Worm (Caenorhabditis elegans) whole organism, young adult: ENCODE results near the gene htrl-1.

ENCODE experiments used
- B0019.2 ChIP-seq: fragments of 200-800 bp; sonication (Bioruptor generic); conservative IDR thresholded peaks from 2 replicates; pipeline ENCODE4 v1.3.6; 2022; ENCODE audit warnings: missing genetic modification reagents, missing genetic modification characterization, missing compliant biosample characterization
- F33H1.4 ChIP-seq: fragments of 200-800 bp; sonication (Bioruptor generic); IDR thresholded peaks from 2 replicates; pipeline ENCODE4 v1.3.6; 2022; ENCODE audit warnings: missing genetic modification reagents, missing genetic modification characterization, missing compliant biosample characterization
- F39B2.1 ChIP-seq: fragments of 200-800 bp; sonication (Bioruptor generic); IDR thresholded peaks from 2 replicates; pipeline ENCODE4 v1.3.6; 2022; ENCODE audit warnings: missing genetic modification reagents, missing genetic modification characterization, missing compliant biosample characterization
- F49E8.2 ChIP-seq: sonication (generic microtip); optimal IDR thresholded peaks from 3 replicates; lab custom pipeline; 2017; ENCODE audit warnings: missing genetic modification characterization, mild to moderate bottlenecking, missing compliant biosample characterization, antibody characterized with exemption, moderate library complexity; ENCODE audit not compliant: insufficient read depth
- F57A8.1 ChIP-seq: fragments of 200-800 bp; sonication (Bioruptor generic); optimal IDR thresholded peaks from 2 replicates; lab custom pipeline; 2018; ENCODE audit warnings: mild to moderate bottlenecking, missing genetic modification characterization, moderate library complexity, missing compliant biosample characterization
- F57C9.4 ChIP-seq: sonication (generic microtip); optimal IDR thresholded peaks from 2 replicates; lab custom pipeline; 2017; ENCODE audit warnings: mild to moderate bottlenecking, missing genetic modification characterization, missing compliant biosample characterization
- K11D2.4 ChIP-seq: fragments of 200-800 bp; sonication (Bioruptor generic); IDR thresholded peaks from 2 replicates; pipeline ENCODE4 v1.3.6; 2022; ENCODE audit warnings: missing genetic modification reagents, missing genetic modification characterization, missing compliant biosample characterization
- K12H6.12 ChIP-seq: fragments of 200-800 bp; sonication (Bioruptor generic); optimal IDR thresholded peaks from 2 replicates; lab custom pipeline; 2018; ENCODE audit warnings: mild to moderate bottlenecking, missing genetic modification characterization, missing compliant biosample characterization
- Y53F4B.3 ChIP-seq: fragments of 200-800 bp; sonication (Bioruptor generic); IDR thresholded peaks from 2 replicates; pipeline ENCODE4 v1.3.6; 2022; ENCODE audit warnings: missing genetic modification reagents, missing genetic modification characterization, missing compliant biosample characterization
- Y67H2A.10 ChIP-seq: fragments of 200-800 bp; sonication (Bioruptor generic); conservative IDR thresholded peaks from 2 replicates; pipeline ENCODE4 v1.3.6; 2022; ENCODE audit warnings: missing genetic modification reagents, missing genetic modification characterization, missing compliant biosample characterization
- Y79H2A.3 ChIP-seq: fragments of 200-800 bp; sonication (Bioruptor generic); conservative IDR thresholded peaks from 2 replicates; pipeline ENCODE4 v1.3.6; 2022; ENCODE audit warnings: missing genetic modification reagents, missing genetic modification characterization, missing compliant biosample characterization
- ZK185.1 ChIP-seq: sonication (generic microtip); optimal IDR thresholded peaks from 2 replicates; lab custom pipeline; 2016; ENCODE audit warnings: mild to moderate bottlenecking, missing genetic modification characterization, missing compliant biosample characterization; ENCODE audit not compliant: poor library complexity, severe bottlenecking
- aptf-3 ChIP-seq: fragments of 200-800 bp; sonication (Bioruptor generic); IDR thresholded peaks from 2 replicates; pipeline ENCODE4 v1.3.6; 2022; ENCODE audit warnings: missing genetic modification characterization, missing compliant biosample characterization
- attf-6 ChIP-seq: fragments of 200-800 bp; sonication (Bioruptor generic); IDR thresholded peaks from 2 replicates; pipeline ENCODE4 v1.3.6; 2022; ENCODE audit warnings: missing genetic modification reagents, missing genetic modification characterization, missing compliant biosample characterization
- ccch-3 ChIP-seq: fragments of 200-800 bp; sonication (Bioruptor generic); optimal IDR thresholded peaks from 2 replicates; lab custom pipeline; 2018; ENCODE audit warnings: mild to moderate bottlenecking, missing genetic modification characterization, missing compliant biosample characterization
- ceh-27 ChIP-seq: fragments of 200-800 bp; sonication (Bioruptor generic); optimal IDR thresholded peaks from 2 replicates; lab custom pipeline; 2018; ENCODE audit warnings: mild to moderate bottlenecking, missing genetic modification characterization, moderate library complexity, missing compliant biosample characterization
- ceh-40 ChIP-seq: fragments of 200-800 bp; sonication (Bioruptor generic); IDR thresholded peaks from 2 replicates; pipeline ENCODE4 v1.3.6; 2022; ENCODE audit warnings: missing genetic modification characterization, missing compliant biosample characterization
- ceh-58 ChIP-seq: fragments of 200-800 bp; sonication (Bioruptor generic); IDR thresholded peaks from 2 replicates; pipeline ENCODE4 v1.3.6; 2022; ENCODE audit warnings: missing genetic modification characterization, missing compliant biosample characterization
- ceh-91 ChIP-seq: fragments of 200-800 bp; sonication (Bioruptor generic); IDR thresholded peaks from 2 replicates; pipeline ENCODE4 v1.3.6; 2022; ENCODE audit warnings: missing genetic modification reagents, missing genetic modification characterization, missing compliant biosample characterization
- chd-7 ChIP-seq: sonication (generic microtip); optimal IDR thresholded peaks from 2 replicates; lab custom pipeline; 2016; ENCODE audit warnings: mild to moderate bottlenecking, missing genetic modification characterization, moderate library complexity, missing compliant biosample characterization
- dpl-1 ChIP-seq: fragments of 150-350 bp; optimal IDR thresholded peaks from 2 replicates; lab custom pipeline; 2014; ENCODE audit warnings: missing biosample characterization, missing genetic modification reagents, missing genetic modification characterization
- efl-1 ChIP-seq: fragments of 150-350 bp; optimal IDR thresholded peaks from 2 replicates; lab custom pipeline; 2014; ENCODE audit warnings: missing biosample characterization, missing genetic modification reagents, missing genetic modification characterization
- ets-4 ChIP-seq: fragments of 200-800 bp; sonication (Bioruptor generic); optimal IDR thresholded peaks from 2 replicates; lab custom pipeline; 2018; ENCODE audit warnings: mild to moderate bottlenecking, missing genetic modification characterization, missing compliant biosample characterization
- hmg-1.2 ChIP-seq: fragments of 200-800 bp; sonication (Bioruptor generic); IDR thresholded peaks from 2 replicates; pipeline ENCODE4 v1.3.6; 2022; ENCODE audit warnings: missing genetic modification reagents, missing genetic modification characterization, missing compliant biosample characterization
- hmg-20 ChIP-seq: fragments of 200-800 bp; sonication (Bioruptor generic); IDR thresholded peaks from 2 replicates; pipeline ENCODE4 v1.3.6; 2022; ENCODE audit warnings: missing genetic modification reagents, missing genetic modification characterization, missing compliant biosample characterization
- lag-1 ChIP-seq: fragments of 200-800 bp; sonication (Bioruptor generic); IDR thresholded peaks from 2 replicates; pipeline ENCODE4 v1.3.6; 2022; ENCODE audit warnings: missing genetic modification reagents, missing genetic modification characterization, missing compliant biosample characterization
- let-526 ChIP-seq: fragments of 200-800 bp; sonication (Bioruptor generic); IDR thresholded peaks from 2 replicates; pipeline ENCODE4 v1.3.6; 2022; ENCODE audit warnings: missing genetic modification reagents, missing genetic modification characterization, missing compliant biosample characterization
- let-607 ChIP-seq, 2 experiments: fragments of 200-800 bp in 1 of 2; sonication (Bioruptor generic) in 1 of 2; sonication (generic microtip) in 1 of 2; optimal IDR thresholded peaks; 2 replicates each; lab custom pipeline; 2016 to 2018; ENCODE audit warnings: mild to moderate bottlenecking in 2 of 2, missing compliant biosample characterization in 2 of 2, missing genetic modification characterization in 2 of 2, moderate library complexity in 2 of 2, missing genotype in 1 of 2
- lin-35 ChIP-seq, 3 experiments: fragments of 150-350 bp in 2 of 3; sonication (generic microtip) in 1 of 3; optimal IDR thresholded peaks; 2 replicates each; lab custom pipeline; 2014 to 2018; ENCODE audit warnings: missing biosample characterization in 3 of 3, missing genetic modification characterization in 3 of 3, missing genetic modification reagents in 3 of 3
- lin-54 ChIP-seq: fragments of 200-800 bp; sonication (Bioruptor generic); optimal IDR thresholded peaks from 2 replicates; lab custom pipeline; 2018; ENCODE audit warnings: mild to moderate bottlenecking, missing genetic modification characterization, missing compliant biosample characterization
- madf-8 ChIP-seq: fragments of 200-800 bp; sonication (Bioruptor generic); conservative IDR thresholded peaks from 2 replicates; pipeline ENCODE4 v1.3.6; 2022; ENCODE audit warnings: missing genetic modification reagents, missing genetic modification characterization, missing compliant biosample characterization
- mcd-1 ChIP-seq: fragments of 200-800 bp; sonication (Bioruptor generic); IDR thresholded peaks from 2 replicates; pipeline ENCODE4 v1.3.6; 2022; ENCODE audit warnings: missing genetic modification reagents, missing genetic modification characterization, missing compliant biosample characterization
- mel-28 ChIP-seq: sonication (generic microtip); optimal IDR thresholded peaks from 2 replicates; lab custom pipeline; 2016; ENCODE audit warnings: borderline replicate concordance, mild to moderate bottlenecking, missing genetic modification characterization, missing compliant biosample characterization
- mes-4 ChIP-seq: sonication (generic microtip); optimal IDR thresholded peaks from 2 replicates; lab custom pipeline; 2016; ENCODE audit warnings: missing genotype, missing genetic modification characterization, missing compliant biosample characterization
- mxl-1 ChIP-seq: sonication (generic microtip); optimal IDR thresholded peaks from 2 replicates; lab custom pipeline; 2016; ENCODE audit warnings: missing genetic modification characterization, missing compliant biosample characterization
- pha-4 ChIP-seq: fragments of 150-350 bp; sonication (generic microtip); optimal IDR thresholded peaks from 2 replicates; lab custom pipeline; 2014; ENCODE audit warnings: missing biosample characterization, missing genetic modification reagents, missing genetic modification characterization
- sdz-38 ChIP-seq: sonication (generic microtip); optimal IDR thresholded peaks from 2 replicates; lab custom pipeline; 2016; ENCODE audit warnings: missing genotype, missing genetic modification characterization, missing compliant biosample characterization
- somi-1 ChIP-seq: fragments of 200-800 bp; sonication (Bioruptor generic); optimal IDR thresholded peaks from 2 replicates; lab custom pipeline; 2018; ENCODE audit warnings: mild to moderate bottlenecking, missing genetic modification characterization, missing compliant biosample characterization
- tbx-9 ChIP-seq: sonication (generic microtip); optimal IDR thresholded peaks from 2 replicates; lab custom pipeline; 2016; ENCODE audit warnings: borderline replicate concordance, missing genetic modification characterization, inconsistent platforms, missing compliant biosample characterization
- zfh-2 ChIP-seq: fragments of 200-800 bp; sonication (Bioruptor generic); conservative IDR thresholded peaks from 2 replicates; pipeline ENCODE4 v1.3.6; 2022; ENCODE audit warnings: missing genetic modification reagents, missing genetic modification characterization, missing compliant biosample characterization
- ztf-3 ChIP-seq: fragments of 200-800 bp; sonication (Bioruptor generic); optimal IDR thresholded peaks from 2 replicates; lab custom pipeline; 2018; ENCODE audit warnings: mild to moderate bottlenecking, missing genetic modification characterization, missing compliant biosample characterization

htrl-1 gene

DNA sequence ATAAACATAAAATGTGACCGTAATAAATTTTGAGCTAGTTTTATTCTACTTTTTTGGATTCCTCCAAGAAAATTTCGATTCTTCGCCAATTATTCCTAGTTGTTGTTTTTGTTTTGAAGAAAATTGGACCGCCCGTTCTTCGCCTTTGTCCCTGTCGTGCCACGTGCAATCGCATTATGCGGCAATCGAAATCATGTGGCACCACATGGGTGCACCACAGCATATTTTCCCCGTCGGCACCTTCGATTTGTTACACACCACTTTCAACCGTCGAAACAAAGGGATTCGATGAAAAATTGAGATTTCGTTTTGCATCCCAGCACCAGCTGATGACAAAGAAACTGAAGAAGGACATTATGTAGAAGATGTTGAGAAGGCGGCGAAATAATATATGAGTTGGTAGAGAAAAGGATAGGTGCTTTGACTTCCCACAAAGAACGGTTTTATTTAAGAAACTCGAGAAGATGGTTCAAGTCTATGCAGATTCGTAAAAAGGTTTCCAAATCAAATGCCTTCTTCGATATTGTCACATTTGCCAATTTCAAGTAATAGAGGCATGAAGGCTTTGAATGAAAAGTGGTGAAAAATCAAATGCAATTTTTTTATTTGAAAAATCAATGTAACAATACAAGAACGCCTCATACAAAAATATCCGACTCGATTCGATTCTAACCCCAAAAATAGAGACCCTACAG lies 32.6 kb upstream of the htrl-1 start (continued):
- TF ChIP-seq F33H1.4 (GFP tag; lab: Robert Waterston, UW) (no peak), B0019.2 (GFP tag; lab: Robert Waterston, UW) (no peak), F57A8.1 (no peak)

DNA sequence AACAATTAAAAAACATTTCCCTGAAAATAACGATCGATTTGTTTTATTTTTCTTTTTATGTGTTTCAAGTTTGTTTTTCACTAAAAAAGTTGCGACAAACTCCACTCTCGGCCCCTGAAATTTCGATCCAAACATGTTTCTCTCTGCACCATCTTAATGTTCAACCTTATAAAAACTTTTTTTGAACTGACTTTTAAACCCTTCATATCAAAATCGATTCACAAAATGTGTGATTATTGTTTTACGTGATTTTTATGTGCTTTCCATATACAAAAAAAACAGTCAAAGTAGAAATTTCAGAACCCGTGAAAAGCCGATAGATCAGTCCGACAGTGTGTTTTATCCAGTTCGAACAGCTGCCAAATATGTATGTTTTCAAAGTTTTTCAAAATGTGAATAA lies 31.3 kb upstream of the htrl-1 start, which contains the start of gene ccch-1:
Gene ccch-1, plus strand, starts transcription at position 301 of the 400 bp plus-strand sequence.
- TF ChIP-seq F49E8.2 (tag; lab: Kevin White, UChicago) (no peak), Y67H2A.10 (GFP tag; lab: Robert Waterston, UW) (no peak), somi-1 (GFP tag; lab: Kevin White, UChicago) (no peak), mes-4 (no peak), F39B2.1 (GFP tag; lab: Robert Waterston, UW) (no peak), F57C9.4 (tag; lab: Kevin White, UChicago) (no peak), ccch-3 (GFP tag; lab: Kevin White, UChicago) (no peak), hmg-20 (GFP tag; lab: Robert Waterston, UW) (no peak), tbx-9 (no peak), mxl-1 (tag; lab: Kevin White, UChicago) (no peak), ets-4 (GFP tag; lab: Kevin White, UChicago) (no peak), K12H6.12 (tag; lab: Kevin White, UChicago) (no peak), let-607 (tag; optimal IDR thresholded peaks at IDR 0.05; lab: Kevin White, UChicago) (no peak), pha-4 (tag; lab: Kevin White, UChicago) (no peak), chd-7 (tag; lab: Kevin White, UChicago) (no peak), ztf-3 (GFP tag; lab: Kevin White, UChicago) (no peak), madf-8 (GFP tag; lab: Robert Waterston, UW) (no peak), lin-54 (GFP tag; lab: Kevin White, UChicago) (no peak), ceh-58 (GFP tag; lab: Robert Waterston, UW) (no peak), ceh-27 (no peak)
- TF ChIP-seq, all 124 proteins: peak for 0

DNA sequence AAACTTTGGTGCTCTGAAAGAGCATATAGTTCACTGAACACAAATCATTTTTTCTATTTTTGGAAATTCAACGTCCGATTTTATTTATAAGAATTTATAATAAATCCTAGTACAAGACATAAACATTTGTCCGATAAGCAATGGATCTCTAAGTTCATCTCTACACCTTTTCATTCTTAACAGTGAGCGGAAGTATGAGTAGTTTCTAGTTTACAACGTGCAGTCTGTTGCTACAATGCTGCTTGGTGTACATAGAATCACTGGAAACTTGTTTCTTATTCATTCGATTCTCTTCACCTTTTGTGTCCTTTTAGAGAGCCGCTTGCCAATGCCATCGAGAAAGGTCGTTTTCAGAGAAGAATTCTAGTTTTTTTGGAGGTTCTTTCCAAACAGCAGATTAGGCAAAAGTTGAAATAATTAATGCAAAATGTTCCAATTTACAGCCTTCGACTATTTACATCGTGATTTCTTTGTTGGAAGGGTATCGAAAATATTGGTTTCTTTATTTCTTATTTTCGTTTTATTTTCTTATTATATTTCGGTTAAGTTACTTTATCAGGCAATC lies 30.8 kb upstream of the htrl-1 start:
- TF ChIP-seq hmg-1.2 (no peak), aptf-3 (GFP tag; lab: Robert Waterston, UW) (no peak), ccch-3 (GFP tag; lab: Kevin White, UChicago) (no peak)

DNA sequence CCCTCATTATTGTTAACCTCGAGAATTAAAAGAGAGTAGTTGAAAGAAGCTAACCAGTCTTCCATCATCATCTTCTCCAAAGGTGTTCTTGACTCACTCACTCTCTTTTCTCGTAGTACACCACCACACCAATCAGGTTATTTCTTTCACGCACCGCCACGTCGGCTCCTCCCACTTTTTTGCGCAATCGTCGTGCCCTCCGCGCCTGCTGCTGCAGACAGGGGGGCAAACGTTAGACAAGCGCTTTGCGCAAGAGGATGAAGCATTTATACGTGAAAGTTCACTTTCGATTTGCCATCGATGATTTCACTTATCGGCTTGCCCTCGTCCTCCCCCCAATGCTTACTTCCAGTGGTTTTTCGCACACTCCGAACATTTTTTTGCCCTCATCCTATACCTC lies 29.2 kb upstream of the htrl-1 start:
- TF ChIP-seq chd-7 (tag; lab: Kevin White, UChicago) (no peak), zfh-2 (peak; percentile 69)
- TF ChIP-seq, all 124 proteins: peak for 1

DNA sequence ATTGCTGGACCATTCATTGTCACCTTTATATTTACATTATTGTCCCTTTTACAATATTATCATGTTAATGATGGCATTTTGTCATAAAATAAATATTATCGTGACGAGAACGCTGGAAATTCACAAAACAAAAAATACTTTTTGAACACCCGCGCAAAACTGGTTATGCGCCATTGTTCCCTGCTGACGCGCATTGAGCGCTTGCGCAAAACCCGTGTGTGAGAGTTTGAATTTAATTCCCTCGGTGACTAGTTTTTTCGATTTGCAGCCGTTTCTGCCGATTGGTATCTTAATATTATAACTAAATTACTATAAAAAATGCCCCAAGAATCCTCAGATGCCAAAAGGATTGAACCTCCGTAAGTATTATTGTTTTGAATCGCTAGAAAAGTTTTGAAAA lies 25.3 kb upstream of the htrl-1 start, which contains the start of gene pafo-1:
Gene pafo-1, plus strand, starts transcription at position 256 of the 400 bp plus-strand sequence.
- TF ChIP-seq ceh-40 (no peak), sdz-38 (no peak), K11D2.4 (peak; percentile 84), lin-35 (GFP tag; optimal IDR thresholded peaks at IDR 0.05; lab: Kevin White, UChicago) (peak; percentile 92 to 98 (median 93)), attf-6 (GFP tag; lab: Robert Waterston, UW) (peak; percentile 54; the same call in 1 of the 2 replicates), hmg-20 (GFP tag; lab: Robert Waterston, UW) (peak; percentile 72), efl-1 (peak; percentile 90), lag-1 (GFP tag; lab: Robert Waterston, UW) (no peak), Y53F4B.3 (GFP tag; lab: Robert Waterston, UW) (no peak), ZK185.1 (peak; percentile 88), mcd-1 (GFP tag; lab: Robert Waterston, UW) (peak; percentile 91), mel-28 (tag; lab: Kevin White, UChicago) (no peak), Y79H2A.3 (GFP tag; lab: Robert Waterston, UW) (no peak), dpl-1 (GFP tag; lab: Kevin White, UChicago) (peak; percentile 95), ccch-3 (GFP tag; lab: Kevin White, UChicago) (no peak), ceh-91 (GFP tag; lab: Robert Waterston, UW) (peak; percentile 35; the same call in 1 of the 2 replicates), let-526 (GFP tag; lab: Robert Waterston, UW) (peak; percentile 64; the same call in 1 of the 2 replicates)
